Fruit fly (Drosophila melanogaster) whole organism, embryonic: ENCODE data around the gene RhoGAP18B.

Source experiments
- Aef1 ChIP-seq: fragments of 200-800 bp; sonication (Bioruptor generic); IDR thresholded peaks from 3 replicates; pipeline ENCODE4 v1.3.6; 2022; ENCODE audit warnings: missing biosample characterization, missing genetic modification characterization
- Asciz ChIP-seq: fragments of 200-800 bp; sonication (Bioruptor generic); optimal IDR thresholded peaks from 2 replicates; lab custom pipeline; 2017; ENCODE audit warnings: missing biosample characterization, mild to moderate bottlenecking, missing genetic modification characterization, missing genetic modification reagents
- Atf3 ChIP-seq: fragments of 200-800 bp; sonication (Bioruptor generic); optimal IDR thresholded peaks from 3 replicates; lab custom pipeline; 2016; ENCODE audit warnings: missing biosample characterization, missing genetic modification characterization
- B-H1 ChIP-seq: fragments of 200-800 bp; sonication (Bioruptor generic); IDR thresholded peaks from 3 replicates; pipeline ENCODE4 v1.3.6; 2022; ENCODE audit warnings: missing biosample characterization, missing genetic modification characterization
- Bdp1 ChIP-seq: fragments of 200-800 bp; sonication (Bioruptor generic); optimal IDR thresholded peaks from 3 replicates; lab custom pipeline; 2016; ENCODE audit warnings: missing biosample characterization, missing genetic modification characterization
- CG10209 ChIP-seq: fragments of 200-800 bp; sonication (Bioruptor generic); optimal IDR thresholded peaks from 3 replicates; lab custom pipeline; 2017; ENCODE audit warnings: missing biosample characterization, mild to moderate bottlenecking, missing genetic modification characterization, missing genetic modification reagents
- CG11723 ChIP-seq: fragments of 200-800 bp; sonication (Bioruptor generic); optimal IDR thresholded peaks from 2 replicates; lab custom pipeline; 2017; ENCODE audit warnings: missing biosample characterization, mild to moderate bottlenecking, missing genetic modification characterization
- CG12155 ChIP-seq: fragments of 200-800 bp; sonication (Bioruptor generic); optimal IDR thresholded peaks from 3 replicates; lab custom pipeline; 2016; ENCODE audit warnings: missing biosample characterization, missing genetic modification characterization
- CG12744 ChIP-seq: fragments of 200-800 bp; sonication (Bioruptor generic); optimal IDR thresholded peaks from 2 replicates; lab custom pipeline; 2016; ENCODE audit warnings: missing biosample characterization, missing genetic modification characterization
- CG12769 ChIP-seq: fragments of 200-800 bp; sonication (Bioruptor generic); optimal IDR thresholded peaks from 2 replicates; lab custom pipeline; 2019; ENCODE audit warnings: missing biosample characterization, mild to moderate bottlenecking, missing genetic modification characterization, moderate library complexity
- CG13424 ChIP-seq: fragments of 200-800 bp; sonication (Bioruptor generic); optimal IDR thresholded peaks from 2 replicates; lab custom pipeline; 2019; ENCODE audit warnings: missing biosample characterization, mild to moderate bottlenecking, missing genetic modification characterization, moderate library complexity
- CG14441 ChIP-seq: fragments of 200-800 bp; sonication (Bioruptor generic); IDR thresholded peaks from 2 replicates; pipeline ENCODE4 v1.3.6; 2022; ENCODE audit warnings: missing biosample characterization, missing genetic modification characterization
- CG14860 ChIP-seq: fragments of 200-800 bp; sonication (Bioruptor generic); IDR thresholded peaks from 3 replicates; pipeline ENCODE4 v1.3.6; 2022; ENCODE audit warnings: missing biosample characterization, missing genetic modification characterization; ENCODE audit not compliant: partially characterized antibody
- CG2712 ChIP-seq: fragments of 200-800 bp; optimal IDR thresholded peaks from 3 replicates; lab custom pipeline; 2019; ENCODE audit warnings: missing biosample characterization, mild to moderate bottlenecking, missing genetic modification characterization, moderate library complexity
- CG2875 ChIP-seq: fragments of 200-800 bp; sonication (Bioruptor generic); optimal IDR thresholded peaks from 2 replicates; lab custom pipeline; 2017; ENCODE audit warnings: missing biosample characterization, mild to moderate bottlenecking, missing genetic modification characterization, missing genetic modification reagents
- CG30020 ChIP-seq: fragments of 200-800 bp; optimal IDR thresholded peaks from 2 replicates; lab custom pipeline; 2019; ENCODE audit warnings: missing biosample characterization, mild to moderate bottlenecking, missing genetic modification characterization, moderate library complexity
- CG31388 ChIP-seq: fragments of 200-800 bp; sonication (Bioruptor generic); optimal IDR thresholded peaks from 2 replicates; lab custom pipeline; 2016; ENCODE audit warnings: missing biosample characterization, missing genetic modification characterization
- CG3407 ChIP-seq: fragments of 200-800 bp; sonication (Bioruptor generic); optimal IDR thresholded peaks from 2 replicates; lab custom pipeline; 2018; ENCODE audit warnings: missing biosample characterization, mild to moderate bottlenecking, missing genetic modification characterization
- CG43689 ChIP-seq: fragments of 200-800 bp; sonication (Bioruptor generic); IDR thresholded peaks from 2 replicates; pipeline ENCODE4 v1.3.6; 2022; ENCODE audit warnings: missing biosample characterization, missing genetic modification characterization
- CG6272 ChIP-seq: fragments of 200-800 bp; sonication (Bioruptor generic); IDR thresholded peaks from 2 replicates; pipeline ENCODE4 v1.3.6; 2022; ENCODE audit warnings: missing biosample characterization, missing genetic modification characterization
- CG7271 ChIP-seq: fragments of 200-800 bp; sonication (Bioruptor generic); optimal IDR thresholded peaks from 2 replicates; lab custom pipeline; 2018; ENCODE audit warnings: missing biosample characterization, mild to moderate bottlenecking, missing genetic modification characterization, moderate library complexity
- CG7839 ChIP-seq: fragments of 200-800 bp; sonication (Bioruptor generic); optimal IDR thresholded peaks from 3 replicates; lab custom pipeline; 2018; ENCODE audit warnings: missing biosample characterization, mild to moderate bottlenecking, missing genetic modification characterization, moderate library complexity
- CG8089 ChIP-seq: fragments of 200-800 bp; sonication (Bioruptor generic); optimal IDR thresholded peaks from 3 replicates; lab custom pipeline; 2016; ENCODE audit warnings: missing biosample characterization, missing genetic modification characterization
- CG8281 ChIP-seq: fragments of 200-800 bp; sonication (Bioruptor generic); optimal IDR thresholded peaks from 2 replicates; lab custom pipeline; 2018; ENCODE audit warnings: missing biosample characterization, mild to moderate bottlenecking, missing genetic modification characterization, moderate library complexity
- CkIIα-i1 ChIP-seq: fragments of 200-800 bp; sonication (Bioruptor generic); IDR thresholded peaks from 2 replicates; pipeline ENCODE4 v1.3.6; 2022; ENCODE audit warnings: missing biosample characterization, missing genetic modification characterization
- D ChIP-seq, 2 experiments: fragments of 200-800 bp in 1 of 2; fragments of >200 bp in 1 of 2; sonication (Bioruptor generic) in 1 of 2; optimal IDR thresholded peaks; 2 replicates in 1 of 2; 3 replicates in 1 of 2; lab custom pipeline; 2017; ENCODE audit warnings: mild to moderate bottlenecking in 1 of 2, missing biosample characterization in 1 of 2, missing genetic modification characterization in 1 of 2, missing genetic modification reagents in 1 of 2
- D19A ChIP-seq: fragments of 200-800 bp; optimal IDR thresholded peaks from 3 replicates; lab custom pipeline; 2019; ENCODE audit warnings: missing biosample characterization, mild to moderate bottlenecking, missing genetic modification characterization, moderate library complexity
- Dek ChIP-seq: fragments of 200-800 bp; sonication (Bioruptor generic); optimal IDR thresholded peaks from 3 replicates; lab custom pipeline; 2019; ENCODE audit warnings: missing biosample characterization, mild to moderate bottlenecking, missing genetic modification characterization, moderate library complexity
- Elba2 ChIP-seq: fragments of 200-800 bp; sonication (Bioruptor generic); optimal IDR thresholded peaks from 3 replicates; lab custom pipeline; 2016; ENCODE audit warnings: missing biosample characterization, missing genetic modification characterization
- Ets97D ChIP-seq: fragments of 200-800 bp; sonication (Bioruptor generic); optimal IDR thresholded peaks from 3 replicates; lab custom pipeline; 2016; ENCODE audit warnings: missing biosample characterization, missing genetic modification characterization
- Fer1 ChIP-seq: fragments of 200-800 bp; sonication (Bioruptor generic); optimal IDR thresholded peaks from 2 replicates; lab custom pipeline; 2017; ENCODE audit warnings: missing biosample characterization, mild to moderate bottlenecking, missing genetic modification characterization
- al ChIP-seq: fragments of 200-800 bp; sonication (Bioruptor generic); IDR thresholded peaks from 2 replicates; pipeline ENCODE4 v1.3.6; 2022; ENCODE audit warnings: missing biosample characterization, missing genetic modification characterization
- bbx ChIP-seq: fragments of 200-800 bp; sonication (Bioruptor generic); IDR thresholded peaks from 2 replicates; pipeline ENCODE4 v1.3.6; 2022; ENCODE audit warnings: missing biosample characterization, missing genetic modification characterization; ENCODE audit not compliant: partially characterized antibody
- crp ChIP-seq, 2 experiments: fragments of 200-800 bp; sonication (Bioruptor generic); optimal IDR thresholded peaks; 2 replicates in 1 of 2; 3 replicates in 1 of 2; lab custom pipeline; 2017; ENCODE audit warnings: missing biosample characterization in 2 of 2, missing genetic modification characterization in 2 of 2, mild to moderate bottlenecking in 1 of 2, moderate library complexity in 1 of 2
- dmrt99B ChIP-seq: fragments of 200-800 bp; sonication (Bioruptor generic); optimal IDR thresholded peaks from 2 replicates; lab custom pipeline; 2018; ENCODE audit warnings: missing biosample characterization, mild to moderate bottlenecking, missing genetic modification characterization, moderate library complexity
- ems ChIP-seq: fragments of 200-800 bp; sonication (Bioruptor generic); optimal IDR thresholded peaks from 3 replicates; lab custom pipeline; 2016; ENCODE audit warnings: missing biosample characterization, missing genetic modification characterization
- exex ChIP-seq: fragments of 200-800 bp; sonication (Bioruptor generic); optimal IDR thresholded peaks from 4 replicates; lab custom pipeline; 2018; ENCODE audit warnings: missing biosample characterization, mild to moderate bottlenecking, missing genetic modification characterization, moderate library complexity
- eyg ChIP-seq: fragments of 200-800 bp; sonication (Bioruptor generic); optimal IDR thresholded peaks from 3 replicates; lab custom pipeline; 2016; ENCODE audit warnings: missing biosample characterization, missing genetic modification characterization
- lilli ChIP-seq: fragments of 200-800 bp; sonication (Bioruptor generic); optimal IDR thresholded peaks from 3 replicates; lab custom pipeline; 2016; ENCODE audit warnings: missing biosample characterization, missing genetic modification characterization
- nmo ChIP-seq: fragments of 200-800 bp; sonication (Bioruptor generic); optimal IDR thresholded peaks from 2 replicates; lab custom pipeline; 2018; ENCODE audit warnings: missing biosample characterization, mild to moderate bottlenecking, missing genetic modification characterization, moderate library complexity
- org-1 ChIP-seq: fragments of 200-800 bp; sonication (Bioruptor generic); optimal IDR thresholded peaks from 2 replicates; lab custom pipeline; 2017; ENCODE audit warnings: missing biosample characterization, missing genetic modification characterization
- otp ChIP-seq: fragments of 200-800 bp; sonication (Bioruptor generic); IDR thresholded peaks from 3 replicates; pipeline ENCODE4, ENCODE4 v1.3.6; 2022; ENCODE audit warnings: missing biosample characterization, missing genetic modification characterization
- seq ChIP-seq: fragments of 200-800 bp; sonication (Bioruptor generic); IDR thresholded peaks from 2 replicates; pipeline ENCODE4 v1.3.6; 2022; ENCODE audit warnings: missing biosample characterization, missing genetic modification characterization
- sqz ChIP-seq: fragments of 200-800 bp; sonication (Bioruptor generic); optimal IDR thresholded peaks from 3 replicates; lab custom pipeline; 2018; ENCODE audit warnings: missing biosample characterization, mild to moderate bottlenecking, missing genetic modification characterization
- sr ChIP-seq: fragments of 200-800 bp; sonication (Bioruptor generic); IDR thresholded peaks from 3 replicates; pipeline ENCODE4 v1.3.6; 2022; ENCODE audit warnings: missing biosample characterization, missing genetic modification characterization
- tin ChIP-seq: fragments of 200-800 bp; sonication (Bioruptor generic); optimal IDR thresholded peaks from 3 replicates; lab custom pipeline; 2016; ENCODE audit warnings: missing biosample characterization, missing genetic modification characterization
- tll ChIP-seq, 2 experiments: fragments of 200-800 bp in 1 of 2; fragments of >200 bp in 1 of 2; sonication (Bioruptor generic) in 1 of 2; optimal IDR thresholded peaks; 2 replicates each; lab custom pipeline; 2017 to 2019; ENCODE audit warnings: missing biosample characterization in 2 of 2, missing genetic modification characterization in 2 of 2, mild to moderate bottlenecking in 1 of 2, moderate library complexity in 1 of 2
- tup ChIP-seq: fragments of 200-800 bp; sonication (Bioruptor generic); optimal IDR thresholded peaks from 2 replicates; lab custom pipeline; 2016; ENCODE audit warnings: missing biosample characterization, mild to moderate bottlenecking, missing genetic modification characterization, moderate library complexity
- zen ChIP-seq: fragments of 200-800 bp; sonication (Bioruptor generic); optimal IDR thresholded peaks from 3 replicates; lab custom pipeline; 2018; ENCODE audit warnings: missing biosample characterization, mild to moderate bottlenecking, missing genetic modification characterization, moderate library complexity

RhoGAP18B gene

DNA sequence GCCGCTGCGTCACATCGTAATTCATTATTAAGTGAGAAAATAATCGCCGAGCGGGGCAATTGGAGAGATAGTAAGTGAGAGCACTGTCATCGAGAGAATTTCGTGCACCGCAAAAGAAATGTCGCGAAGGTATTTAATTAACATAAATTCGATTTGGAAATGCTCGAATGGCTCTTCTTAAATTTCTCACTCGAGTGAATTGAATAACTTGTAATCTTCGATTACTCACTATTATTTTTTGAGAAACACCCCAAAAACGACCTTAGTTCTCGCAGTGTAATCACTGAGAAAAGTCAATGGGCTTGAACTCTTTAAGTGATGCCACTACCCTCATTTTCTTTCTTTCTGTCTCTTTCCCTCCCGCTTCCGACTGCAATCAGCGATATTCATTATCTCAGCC is 11.9 kb downstream of the RhoGAP18B start (continued):
- TF ChIP-seq Ets97D (GFP tag; lab: Kevin White, UChicago) (peak; percentile 70), tin (GFP tag; lab: Kevin White, UChicago) (peak; percentile 91), CG12769 (tag; lab: Kevin White, UChicago) (peak; percentile 75), exex (tag; lab: Kevin White, UChicago) (no peak), ems (GFP tag; lab: Kevin White, UChicago) (peak; percentile 85), otp (GFP tag; lab: Robert Waterston, UW) (peak; percentile 93), crp (GFP tag; optimal IDR thresholded peaks at IDR 0.05; lab: Kevin White, UChicago) (peak in 1 of 2 experiments; percentile 29), Bdp1 (peak; percentile 56), zen (tag; lab: Kevin White, UChicago) (peak; percentile 91), eyg (GFP tag; lab: Kevin White, UChicago) (peak; percentile 70), CkIIα-i1 (GFP tag; lab: Robert Waterston, UW) (no peak), lilli (GFP tag; lab: Kevin White, UChicago) (peak; percentile 81), nmo (GFP tag; lab: Kevin White, UChicago) (peak; percentile 97), sqz (GFP tag; lab: Kevin White, UChicago) (peak; percentile 36), CG31388 (GFP tag; lab: Kevin White, UChicago) (peak; percentile 52), Asciz (GFP tag; lab: Kevin White, UChicago) (peak; percentile 84), CG12744 (GFP tag; lab: Kevin White, UChicago) (peak; percentile 73), CG11723 (peak; percentile 72), org-1 (peak; percentile 77), CG6272 (GFP tag; lab: Robert Waterston, UW) (peak; percentile 59), CG7839 (tag; lab: Kevin White, UChicago) (peak; percentile 91), CG12155 (GFP tag; lab: Kevin White, UChicago) (peak; percentile 73), CG2875 (GFP tag; lab: Kevin White, UChicago) (peak; percentile 87), Fer1 (peak; percentile 25), D (optimal IDR thresholded peaks at IDR 0.05; lab: Kevin White, UChicago) (no peak), D (GFP tag; optimal IDR thresholded peaks at IDR 0.05; lab: Kevin White, UChicago) (peak; percentile 92), tup (GFP tag; lab: Kevin White, UChicago) (peak; percentile 55), CG8281 (tag; lab: Kevin White, UChicago) (peak; percentile 53), sr (GFP tag; lab: Robert Waterston, UW) (no peak), Dek (peak; percentile 31), Elba2 (GFP tag; lab: Kevin White, UChicago) (peak; percentile 29), CG13424 (tag; lab: Kevin White, UChicago) (peak; percentile 86), CG14441 (GFP tag; lab: Robert Waterston, UW) (peak; percentile 35; the same call in 1 of the 2 replicates), D19A (tag; lab: Kevin White, UChicago) (peak; percentile 87), bbx (no peak), CG8089 (GFP tag; lab: Kevin White, UChicago) (peak; percentile 86), CG14860 (GFP tag; lab: Robert Waterston, UW) (no peak), tll (GFP tag; optimal IDR thresholded peaks at IDR 0.05; lab: Kevin White, UChicago) (peak in 1 of 2 experiments; percentile 55), seq (GFP tag; lab: Robert Waterston, UW) (peak; percentile 29; the same call in 1 of the 2 replicates), CG7271 (peak; percentile 65), CG43689 (GFP tag; lab: Robert Waterston, UW) (no peak), CG10209 (GFP tag; lab: Kevin White, UChicago) (peak; percentile 86), Atf3 (peak; percentile 87), B-H1 (GFP tag; lab: Robert Waterston, UW) (peak; percentile 67), CG2712 (tag; lab: Kevin White, UChicago) (peak; percentile 95), dmrt99B (tag; lab: Kevin White, UChicago) (peak; percentile 88), CG3407 (peak; percentile 86), Aef1 (GFP tag; lab: Robert Waterston, UW) (peak; percentile 56), al (GFP tag; lab: Robert Waterston, UW) (no peak), CG30020 (peak; percentile 60)
